Fruit fly (Drosophila melanogaster) whole organism, embryonic: ENCODE results near the gene Kyat.

Experiments
- Blimp-1 ChIP-seq: fragments of 200-800 bp; sonication (Bioruptor generic); optimal IDR thresholded peaks from 3 replicates; lab custom pipeline; 2018; ENCODE audit warnings: missing biosample characterization, missing genetic modification characterization, mild to moderate bottlenecking, moderate library complexity, missing genetic modification reagents
- CG10267 ChIP-seq: fragments of 200-800 bp; sonication (Bioruptor generic); optimal IDR thresholded peaks from 2 replicates; lab custom pipeline; 2018; ENCODE audit warnings: missing biosample characterization, mild to moderate bottlenecking, missing genetic modification characterization, moderate library complexity
- CG15479 ChIP-seq: fragments of 200-800 bp; sonication (Bioruptor generic); optimal IDR thresholded peaks from 3 replicates; lab custom pipeline; 2019; ENCODE audit warnings: missing biosample characterization, mild to moderate bottlenecking, missing genetic modification characterization, moderate library complexity
- CG17328 ChIP-seq: fragments of 200-800 bp; sonication (Bioruptor generic); IDR thresholded peaks from 2 replicates; pipeline ENCODE4 v1.3.6; 2022; ENCODE audit warnings: missing biosample characterization, missing genetic modification characterization
- CG18262 ChIP-seq: fragments of 200-800 bp; optimal IDR thresholded peaks from 3 replicates; lab custom pipeline; 2019; ENCODE audit warnings: missing biosample characterization, mild to moderate bottlenecking, missing genetic modification characterization, moderate library complexity
- CG1832 ChIP-seq: fragments of 200-800 bp; sonication (Bioruptor generic); optimal IDR thresholded peaks from 2 replicates; lab custom pipeline; 2017; ENCODE audit warnings: missing biosample characterization, mild to moderate bottlenecking, missing genetic modification characterization, inconsistent platforms
- CG2129 ChIP-seq: fragments of 200-800 bp; sonication (Bioruptor generic); IDR thresholded peaks from 2 replicates; pipeline ENCODE4 v1.3.6; 2022; ENCODE audit warnings: missing biosample characterization, missing genetic modification characterization; ENCODE audit not compliant: partially characterized antibody
- CG2199 ChIP-seq: fragments of 200-800 bp; sonication (Bioruptor generic); IDR thresholded peaks from 3 replicates; pipeline ENCODE4 v1.3.6; 2022; ENCODE audit warnings: missing biosample characterization, missing genetic modification characterization
- CG2875 ChIP-seq: fragments of 200-800 bp; sonication (Bioruptor generic); optimal IDR thresholded peaks from 2 replicates; lab custom pipeline; 2017; ENCODE audit warnings: missing biosample characterization, mild to moderate bottlenecking, missing genetic modification characterization, missing genetic modification reagents
- CG31365 ChIP-seq: fragments of 200-800 bp; sonication (Bioruptor generic); optimal IDR thresholded peaks from 2 replicates; lab custom pipeline; 2018; ENCODE audit warnings: missing biosample characterization, mild to moderate bottlenecking, missing genetic modification characterization
- CG32532 ChIP-seq: fragments of 200-800 bp; sonication (Bioruptor generic); IDR thresholded peaks from 2 replicates; pipeline ENCODE4 v1.3.6; 2022; ENCODE audit warnings: missing biosample characterization, missing genetic modification characterization
- CG33213 ChIP-seq: fragments of 200-800 bp; sonication (Bioruptor generic); optimal IDR thresholded peaks from 3 replicates; lab custom pipeline; 2016; ENCODE audit warnings: missing biosample characterization, missing genetic modification characterization
- CG43689 ChIP-seq: fragments of 200-800 bp; sonication (Bioruptor generic); IDR thresholded peaks from 2 replicates; pipeline ENCODE4 v1.3.6; 2022; ENCODE audit warnings: missing biosample characterization, missing genetic modification characterization
- CG4820 ChIP-seq: fragments of 200-800 bp; sonication (Bioruptor generic); optimal IDR thresholded peaks from 3 replicates; lab custom pipeline; 2016; ENCODE audit warnings: missing biosample characterization, missing genetic modification characterization
- CG6813 ChIP-seq: fragments of 200-800 bp; sonication (Bioruptor generic); optimal IDR thresholded peaks from 2 replicates; lab custom pipeline; 2017; ENCODE audit warnings: missing biosample characterization, missing genetic modification characterization, mild to moderate bottlenecking, moderate library complexity, missing genetic modification reagents
- CG7372 ChIP-seq: fragments of 200-800 bp; sonication (Bioruptor generic); IDR thresholded peaks from 2 replicates; pipeline ENCODE4 v1.3.6; 2022; ENCODE audit warnings: missing biosample characterization, missing genetic modification characterization
- CG7556 ChIP-seq: fragments of 200-800 bp; sonication (Bioruptor generic); optimal IDR thresholded peaks from 2 replicates; lab custom pipeline; 2017; ENCODE audit warnings: missing biosample characterization, mild to moderate bottlenecking, missing genetic modification characterization
- CG9817 ChIP-seq: fragments of 200-800 bp; sonication (Bioruptor generic); optimal IDR thresholded peaks from 2 replicates; lab custom pipeline; 2018; ENCODE audit warnings: missing biosample characterization, mild to moderate bottlenecking, missing genetic modification characterization, moderate library complexity
- D ChIP-seq, 2 experiments: fragments of 200-800 bp in 1 of 2; fragments of >200 bp in 1 of 2; sonication (Bioruptor generic) in 1 of 2; optimal IDR thresholded peaks; 2 replicates in 1 of 2; 3 replicates in 1 of 2; lab custom pipeline; 2017; ENCODE audit warnings: mild to moderate bottlenecking in 1 of 2, missing biosample characterization in 1 of 2, missing genetic modification characterization in 1 of 2, missing genetic modification reagents in 1 of 2
- D19B ChIP-seq: fragments of 200-800 bp; sonication (Bioruptor generic); optimal IDR thresholded peaks from 2 replicates; lab custom pipeline; 2017; ENCODE audit warnings: missing biosample characterization, mild to moderate bottlenecking, missing genetic modification characterization
- E2f1 ChIP-seq: fragments of 200-800 bp; sonication (Bioruptor generic); IDR thresholded peaks from 2 replicates; pipeline ENCODE4 v1.3.6; 2022; ENCODE audit warnings: missing biosample characterization, missing genetic modification characterization
- Ets65A ChIP-seq: fragments of 200-800 bp; sonication (Bioruptor generic); peaks from one replicate; lab custom pipeline; 2016; ENCODE audit warnings: missing biosample characterization, missing genetic modification characterization
- Hey ChIP-seq: fragments of 200-800 bp; sonication (Bioruptor generic); optimal IDR thresholded peaks from 3 replicates; lab custom pipeline; 2018; ENCODE audit warnings: missing biosample characterization, mild to moderate bottlenecking, missing genetic modification characterization
- Hmx ChIP-seq: fragments of 200-800 bp; sonication (Bioruptor generic); optimal IDR thresholded peaks from 2 replicates; lab custom pipeline; 2016; ENCODE audit warnings: missing biosample characterization, missing genetic modification characterization
- Hr51 ChIP-seq, 2 experiments: fragments of 200-800 bp; sonication (Bioruptor generic); optimal IDR thresholded peaks; 2 replicates in 1 of 2; 3 replicates in 1 of 2; lab custom pipeline; 2016 to 2018; ENCODE audit warnings: missing biosample characterization in 2 of 2, missing genetic modification characterization in 2 of 2, mild to moderate bottlenecking in 1 of 2, moderate library complexity in 1 of 2
- Jarid2 ChIP-seq: fragments of 200-800 bp; sonication (Bioruptor generic); optimal IDR thresholded peaks from 3 replicates; lab custom pipeline; 2017; ENCODE audit warnings: mild to moderate bottlenecking, missing biosample characterization, missing genetic modification reagents, missing genetic modification characterization
- Lim3 ChIP-seq: fragments of 200-800 bp; sonication (Bioruptor generic); IDR thresholded peaks from 2 replicates; pipeline ENCODE4 v1.3.6; 2022; ENCODE audit warnings: missing biosample characterization, missing genetic modification characterization
- Poxn ChIP-seq: fragments of 200-800 bp; sonication (Bioruptor generic); IDR thresholded peaks from 2 replicates; pipeline ENCODE4 v1.3.6; 2022; ENCODE audit warnings: missing biosample characterization, missing genetic modification characterization
- Usf ChIP-seq: fragments of 200-800 bp; sonication (Bioruptor generic); optimal IDR thresholded peaks from 2 replicates; lab custom pipeline; 2017; ENCODE audit warnings: missing genotype, missing biosample characterization, missing genetic modification characterization
- ash1 ChIP-seq: fragments of 200-800 bp; sonication (Bioruptor generic); optimal IDR thresholded peaks from 2 replicates; lab custom pipeline; 2018; ENCODE audit warnings: missing biosample characterization, mild to moderate bottlenecking, missing genetic modification characterization
- cg ChIP-seq: fragments of 200-800 bp; sonication (Bioruptor generic); optimal IDR thresholded peaks from 3 replicates; lab custom pipeline; 2019; ENCODE audit warnings: missing biosample characterization, mild to moderate bottlenecking, missing genetic modification characterization, moderate library complexity
- emc ChIP-seq: fragments of 200-800 bp; sonication (Bioruptor generic); optimal IDR thresholded peaks from 2 replicates; lab custom pipeline; 2016; ENCODE audit warnings: missing biosample characterization, missing genetic modification characterization
- fd102C ChIP-seq: fragments of 200-800 bp; sonication (Bioruptor generic); optimal IDR thresholded peaks from 2 replicates; lab custom pipeline; 2018; ENCODE audit warnings: missing biosample characterization, mild to moderate bottlenecking, missing genetic modification characterization, moderate library complexity
- fd64A ChIP-seq: fragments of 200-800 bp; sonication (Bioruptor generic); optimal IDR thresholded peaks from 3 replicates; lab custom pipeline; 2018; ENCODE audit warnings: missing biosample characterization, mild to moderate bottlenecking, missing genetic modification characterization
- gro ChIP-seq: fragments of 200-800 bp; sonication (Bioruptor generic); optimal IDR thresholded peaks from 2 replicates; lab custom pipeline; 2016; ENCODE audit warnings: missing biosample characterization, missing genetic modification characterization
- gsb-n ChIP-seq: fragments of 200-800 bp; sonication (Bioruptor generic); optimal IDR thresholded peaks from 3 replicates; lab custom pipeline; 2018; ENCODE audit warnings: missing biosample characterization, mild to moderate bottlenecking, missing genetic modification characterization
- h ChIP-seq: fragments of >200 bp; optimal IDR thresholded peaks from 2 replicates; lab custom pipeline; 2017
- lab ChIP-seq: fragments of 200-800 bp; sonication (Bioruptor generic); optimal IDR thresholded peaks from 3 replicates; lab custom pipeline; 2017; ENCODE audit warnings: missing biosample characterization, missing genetic modification characterization, mild to moderate bottlenecking, moderate library complexity, missing genetic modification reagents
- onecut ChIP-seq: fragments of 200-800 bp; sonication (Bioruptor generic); IDR thresholded peaks from 2 replicates; pipeline ENCODE4 v1.3.6; 2022; ENCODE audit warnings: missing biosample characterization, missing genetic modification characterization
- pfk ChIP-seq: fragments of 200-800 bp; sonication (Bioruptor generic); optimal IDR thresholded peaks from 2 replicates; lab custom pipeline; 2018; ENCODE audit warnings: missing biosample characterization, mild to moderate bottlenecking, missing genetic modification characterization, moderate library complexity
- phol ChIP-seq: fragments of 200-800 bp; sonication (Bioruptor generic); optimal IDR thresholded peaks from 3 replicates; lab custom pipeline; 2018; ENCODE audit warnings: missing biosample characterization, mild to moderate bottlenecking, missing genetic modification characterization, moderate library complexity
- ranshi ChIP-seq: fragments of 200-800 bp; sonication (Bioruptor generic); IDR thresholded peaks from 2 replicates; pipeline ENCODE4 v1.3.6; 2022; ENCODE audit warnings: missing biosample characterization, missing genetic modification characterization
- row ChIP-seq: fragments of 200-800 bp; sonication (Bioruptor generic); IDR thresholded peaks from 3 replicates; pipeline ENCODE4 v1.3.6; 2022; ENCODE audit warnings: missing biosample characterization, missing genetic modification characterization
- schlank ChIP-seq: fragments of 200-800 bp; sonication (Bioruptor generic); optimal IDR thresholded peaks from 2 replicates; lab custom pipeline; 2018; ENCODE audit warnings: missing biosample characterization, mild to moderate bottlenecking, missing genetic modification characterization
- sim ChIP-seq: fragments of 200-800 bp; sonication (Bioruptor generic); IDR thresholded peaks from 2 replicates; pipeline ENCODE4 v1.3.6; 2022; ENCODE audit warnings: missing biosample characterization, missing genetic modification characterization
- tin ChIP-seq: fragments of 200-800 bp; sonication (Bioruptor generic); optimal IDR thresholded peaks from 3 replicates; lab custom pipeline; 2016; ENCODE audit warnings: missing biosample characterization, missing genetic modification characterization
- tna ChIP-seq: fragments of 200-800 bp; sonication (Bioruptor generic); IDR thresholded peaks from 2 replicates; pipeline ENCODE4 v1.3.6; 2022; ENCODE audit warnings: missing biosample characterization, missing genetic modification characterization; ENCODE audit not compliant: partially characterized antibody
- ttk ChIP-seq: fragments of 200-800 bp; sonication (Bioruptor generic); IDR thresholded peaks from 2 replicates; pipeline ENCODE4 v2.1.2; 2022; ENCODE audit warnings: missing biosample characterization, missing genetic modification characterization

Gene Kyat

dm6 chr3R:11849378-11850249 is 27.3 kb upstream of the Kyat start (continued):
- TF ChIP-seq CG10267 (tag; lab: Kevin White, UChicago) (peak; percentile 83), tna (GFP tag; lab: Robert Waterston, UW) (no peak), lab (peak; percentile 73), row (peak; percentile 83), CG17328 (peak; percentile 94), pfk (GFP tag; lab: Kevin White, UChicago) (no peak), ttk (peak; percentile 93), CG6813 (peak; percentile 78), fd102C (GFP tag; lab: Kevin White, UChicago) (no peak), tin (GFP tag; lab: Kevin White, UChicago) (peak; percentile 92), CG4820 (GFP tag; lab: Kevin White, UChicago) (peak; percentile 94), gro (no peak), CG32532 (GFP tag; lab: Robert Waterston, UW) (peak; percentile 14; the same call in 1 of the 2 replicates), CG15479 (GFP tag; lab: Kevin White, UChicago) (no peak), CG2129 (GFP tag; lab: Robert Waterston, UW) (no peak), emc (GFP tag; lab: Kevin White, UChicago) (peak; percentile 36), CG33213 (GFP tag; lab: Kevin White, UChicago) (peak; percentile 88), E2f1 (peak; percentile 88), cg (GFP tag; lab: Kevin White, UChicago) (peak; percentile 63), Lim3 (GFP tag; lab: Robert Waterston, UW) (peak; percentile 82), CG2875 (GFP tag; lab: Kevin White, UChicago) (peak; percentile 96), ranshi (GFP tag; lab: Robert Waterston, UW) (peak; percentile 90), CG18262 (tag; lab: Kevin White, UChicago) (peak; percentile 96), CG31365 (tag; lab: Kevin White, UChicago) (peak; percentile 66), Poxn (GFP tag; lab: Robert Waterston, UW) (no peak), D19B (GFP tag; lab: Kevin White, UChicago) (no peak), CG7556 (peak; percentile 88), Hmx (GFP tag; lab: Kevin White, UChicago) (no peak), ash1 (GFP tag; lab: Kevin White, UChicago) (no peak), CG2199 (peak; percentile 95), onecut (GFP tag; lab: Robert Waterston, UW) (peak; percentile 88), fd64A (GFP tag; lab: Kevin White, UChicago) (peak; percentile 94), Usf (peak; percentile 38), Hr51 (GFP tag; optimal IDR thresholded peaks at IDR 0.05; lab: Kevin White, UChicago) (peak; percentile 36 to 84), Jarid2 (GFP tag; lab: Kevin White, UChicago) (peak; percentile 62), Blimp-1 (GFP tag; lab: Kevin White, UChicago) (peak; percentile 97), Ets65A (peak; percentile 98), phol (tag; lab: Kevin White, UChicago) (peak; percentile 94), CG9817 (tag; lab: Kevin White, UChicago) (peak; percentile 66), gsb-n (peak; percentile 95), CG1832 (GFP tag; lab: Kevin White, UChicago) (no peak), CG43689 (GFP tag; lab: Robert Waterston, UW) (peak; percentile 68; the same call in 1 of the 2 replicates), h (lab: Kevin White, UChicago) (no peak), Hey (tag; lab: Kevin White, UChicago) (peak; percentile 23), schlank (tag; lab: Kevin White, UChicago) (no peak), sim (GFP tag; lab: Robert Waterston, UW) (peak; percentile 89), D (optimal IDR thresholded peaks at IDR 0.05; lab: Kevin White, UChicago) (no peak), D (GFP tag; optimal IDR thresholded peaks at IDR 0.05; lab: Kevin White, UChicago) (peak; percentile 96), CG7372 (GFP tag; lab: Robert Waterston, UW) (peak; percentile 63)
